Worm (Caenorhabditis elegans) whole organism, L4 larva: ENCODE data around the gene C25D7.9.

ENCODE experiments used
- F49E8.2 ChIP-seq: sonication (generic microtip); optimal IDR thresholded peaks from 2 replicates; lab custom pipeline; 2016; ENCODE audit warnings: missing compliant biosample characterization, mild to moderate bottlenecking, missing genetic modification characterization, borderline replicate concordance
- R02D3.7 ChIP-seq: fragments of 150-350 bp; sonication (generic microtip); optimal IDR thresholded peaks from 3 replicates; lab custom pipeline; 2014; ENCODE audit warnings: missing biosample characterization, missing genetic modification characterization
- T20F7.1 ChIP-seq: fragments of 200-800 bp; sonication (Bioruptor generic); optimal IDR thresholded peaks from 2 replicates; lab custom pipeline; 2018; ENCODE audit warnings: mild to moderate bottlenecking, missing genetic modification characterization, missing compliant biosample characterization
- T26A8.4 ChIP-seq: fragments of 200-800 bp; sonication (Bioruptor generic); IDR thresholded peaks from 2 replicates; pipeline ENCODE4 v1.3.6; 2022; ENCODE audit warnings: missing genetic modification characterization, missing compliant biosample characterization
- Y105C5A.15 ChIP-seq: fragments of 200-800 bp; sonication (Bioruptor generic); IDR thresholded peaks from 2 replicates; pipeline ENCODE4 v1.3.6; 2022; ENCODE audit warnings: missing genetic modification characterization, missing compliant biosample characterization
- Y48G9A.11 ChIP-seq: fragments of 200-800 bp; sonication (Bioruptor generic); IDR thresholded peaks from 2 replicates; pipeline ENCODE4 v1.3.6; 2022; ENCODE audit warnings: missing genetic modification reagents, missing genetic modification characterization, missing compliant biosample characterization
- Y5F2A.4 ChIP-seq: fragments of 200-800 bp; sonication (Bioruptor generic); optimal IDR thresholded peaks from 2 replicates; lab custom pipeline; 2018; ENCODE audit warnings: mild to moderate bottlenecking, missing genetic modification characterization, missing compliant biosample characterization
- Y75B8A.6 ChIP-seq: fragments of 200-800 bp; sonication (Bioruptor generic); IDR thresholded peaks from 2 replicates; pipeline ENCODE4 v1.3.6; 2022; ENCODE audit warnings: missing genetic modification reagents, missing genetic modification characterization, missing compliant biosample characterization
- aha-1 ChIP-seq: fragments of 150-350 bp; peaks from one replicate; lab custom pipeline; 2014; ENCODE audit warnings: missing biosample characterization, missing genetic modification characterization
- attf-4 ChIP-seq: sonication (generic microtip); optimal IDR thresholded peaks from 3 replicates; lab custom pipeline; 2017; ENCODE audit warnings: missing biosample characterization, missing genetic modification characterization
- ceh-20 ChIP-seq: fragments of 200-800 bp; sonication (Bioruptor generic); IDR thresholded peaks from 2 replicates; pipeline ENCODE4 v1.3.6; 2022; ENCODE audit warnings: missing genetic modification reagents, missing genetic modification characterization, missing compliant biosample characterization
- ceh-28 ChIP-seq: fragments of 150-350 bp; optimal IDR thresholded peaks from 2 replicates; lab custom pipeline; 2014; ENCODE audit warnings: missing biosample characterization, missing genetic modification reagents, missing genetic modification characterization
- ceh-44 ChIP-seq: fragments of 200-800 bp; sonication (Bioruptor generic); IDR thresholded peaks from 2 replicates; pipeline ENCODE4 v1.3.6; 2022; ENCODE audit warnings: missing genetic modification reagents, missing genetic modification characterization, missing compliant biosample characterization
- ceh-62 ChIP-seq: sonication (generic microtip); optimal IDR thresholded peaks from 2 replicates; lab custom pipeline; 2017; ENCODE audit warnings: missing biosample characterization, missing genetic modification characterization
- ces-1 ChIP-seq: fragments of 150-350 bp; sonication (generic microtip); optimal IDR thresholded peaks from 4 replicates; lab custom pipeline; 2014; ENCODE audit warnings: missing biosample characterization, missing genetic modification reagents, missing genetic modification characterization
- cey-2 ChIP-seq: sonication (generic microtip); optimal IDR thresholded peaks from 3 replicates; lab custom pipeline; 2017; ENCODE audit warnings: missing genetic modification characterization, mild to moderate bottlenecking, missing compliant biosample characterization, antibody characterized with exemption, borderline replicate concordance; ENCODE audit not compliant: insufficient read depth
- ctbp-1 ChIP-seq: fragments of 200-800 bp; sonication (Bioruptor generic); IDR thresholded peaks from 2 replicates; pipeline ENCODE4 v1.3.6; 2022; ENCODE audit warnings: missing genetic modification reagents, missing genetic modification characterization, missing compliant biosample characterization
- daf-16 ChIP-seq, 3 experiments: sonication (generic microtip); optimal IDR thresholded peaks; 2 replicates each; lab custom pipeline; 2016 to 2017; ENCODE audit warnings: missing genetic modification characterization in 3 of 3, missing genetic modification reagents in 3 of 3, mild to moderate bottlenecking in 2 of 3, missing compliant biosample characterization in 2 of 3, missing biosample characterization in 1 of 3, moderate library complexity in 1 of 3
- daf-8 ChIP-seq: fragments of 200-800 bp; sonication (Bioruptor generic); IDR thresholded peaks from 2 replicates; pipeline ENCODE4 v1.3.6; 2022; ENCODE audit warnings: missing genetic modification characterization, missing compliant biosample characterization
- dpl-1 ChIP-seq: fragments of 150-350 bp; optimal IDR thresholded peaks from 2 replicates; lab custom pipeline; 2014; ENCODE audit warnings: missing biosample characterization, missing genetic modification reagents, missing genetic modification characterization
- fkh-10 ChIP-seq: fragments of 150-350 bp; optimal IDR thresholded peaks from 2 replicates; lab custom pipeline; 2014; ENCODE audit warnings: missing biosample characterization, missing genetic modification reagents, missing genetic modification characterization
- fos-1 ChIP-seq: fragments of 150-350 bp; optimal IDR thresholded peaks from 2 replicates; lab custom pipeline; 2014; ENCODE audit warnings: missing biosample characterization, missing genetic modification characterization
- gei-8 ChIP-seq: fragments of 200-800 bp; sonication (Bioruptor generic); optimal IDR thresholded peaks from 2 replicates; lab custom pipeline; 2018; ENCODE audit warnings: mild to moderate bottlenecking, missing genetic modification characterization, missing compliant biosample characterization
- hlh-30 ChIP-seq: sonication (generic microtip); optimal IDR thresholded peaks from 2 replicates; lab custom pipeline; 2017; ENCODE audit warnings: antibody characterized with exemption, mild to moderate bottlenecking, missing genetic modification characterization, missing compliant biosample characterization; ENCODE audit not compliant: insufficient read depth
- hmg-1.1 ChIP-seq: fragments of 200-800 bp; sonication (Bioruptor generic); IDR thresholded peaks from 2 replicates; pipeline ENCODE4 v1.3.6; 2022; ENCODE audit warnings: missing genetic modification reagents, missing genetic modification characterization, missing compliant biosample characterization
- jun-1 ChIP-seq: fragments of 150-350 bp; optimal IDR thresholded peaks from 2 replicates; lab custom pipeline; 2014; ENCODE audit warnings: missing biosample characterization, missing genetic modification reagents, missing genetic modification characterization
- lsy-2 ChIP-seq, 2 experiments: fragments of 150-350 bp in 1 of 2; sonication (generic microtip) in 1 of 2; optimal IDR thresholded peaks; 2 replicates each; lab custom pipeline; 2014 to 2017; ENCODE audit warnings: missing biosample characterization in 2 of 2, missing genetic modification characterization in 2 of 2
- mep-1 ChIP-seq: fragments of 150-350 bp; sonication (generic microtip); optimal IDR thresholded peaks from 3 replicates; lab custom pipeline; 2014; ENCODE audit warnings: missing biosample characterization, missing genetic modification characterization
- mes-2 ChIP-seq: sonication (generic microtip); optimal IDR thresholded peaks from 2 replicates; lab custom pipeline; 2016; ENCODE audit warnings: missing genotype, mild to moderate bottlenecking, missing genetic modification characterization, missing compliant biosample characterization; ENCODE audit not compliant: poor library complexity, severe bottlenecking
- mxl-2 ChIP-seq: fragments of 200-800 bp; sonication (Bioruptor generic); conservative IDR thresholded peaks from 2 replicates; pipeline ENCODE4 v1.3.6; 2022; ENCODE audit warnings: missing genetic modification reagents, missing genetic modification characterization, missing compliant biosample characterization
- nhr-102 ChIP-seq: sonication (generic microtip); optimal IDR thresholded peaks from 2 replicates; lab custom pipeline; 2016; ENCODE audit warnings: mild to moderate bottlenecking, missing genetic modification characterization, moderate library complexity, missing compliant biosample characterization
- nhr-11 ChIP-seq: fragments of 150-350 bp; optimal IDR thresholded peaks from 2 replicates; lab custom pipeline; 2014; ENCODE audit warnings: missing biosample characterization, missing genetic modification characterization
- nhr-28 ChIP-seq: fragments of 150-350 bp; optimal IDR thresholded peaks from 2 replicates; lab custom pipeline; 2014; ENCODE audit warnings: missing biosample characterization, missing genetic modification characterization
- nhr-6 ChIP-seq: fragments of 150-350 bp; optimal IDR thresholded peaks from 2 replicates; lab custom pipeline; 2014; ENCODE audit warnings: missing biosample characterization, missing genetic modification characterization
- nhr-77 ChIP-seq: fragments of 150-350 bp; optimal IDR thresholded peaks from 2 replicates; lab custom pipeline; 2014; ENCODE audit warnings: missing biosample characterization, missing genetic modification characterization
- php-3 ChIP-seq: fragments of 200-800 bp; sonication (Bioruptor generic); IDR thresholded peaks from 2 replicates; pipeline ENCODE4 v1.3.6; 2022; ENCODE audit warnings: missing genetic modification reagents, missing genetic modification characterization, missing compliant biosample characterization
- pqm-1 ChIP-seq: sonication (generic microtip); optimal IDR thresholded peaks from 2 replicates; lab custom pipeline; 2017; ENCODE audit warnings: missing biosample characterization, missing genetic modification characterization
- rbr-2 ChIP-seq: sonication (generic microtip); optimal IDR thresholded peaks from 2 replicates; lab custom pipeline; 2016; ENCODE audit warnings: missing genotype, missing genetic modification characterization, missing compliant biosample characterization
- saeg-2 ChIP-seq: fragments of 200-800 bp; sonication (Bioruptor generic); IDR thresholded peaks from 2 replicates; pipeline ENCODE4 v1.3.6; 2022; ENCODE audit warnings: missing genetic modification reagents, missing genetic modification characterization, missing compliant biosample characterization
- sdz-12 ChIP-seq: fragments of 200-800 bp; sonication (Bioruptor generic); optimal IDR thresholded peaks from 2 replicates; lab custom pipeline; 2018; ENCODE audit warnings: mild to moderate bottlenecking, missing genetic modification characterization, missing compliant biosample characterization
- skn-1 ChIP-seq: fragments of 150-350 bp; optimal IDR thresholded peaks from 2 replicates; lab custom pipeline; 2014; ENCODE audit warnings: missing biosample characterization, missing genetic modification characterization
- tag-97 ChIP-seq: fragments of 200-800 bp; sonication (Bioruptor generic); IDR thresholded peaks from 2 replicates; pipeline ENCODE4 v1.3.6; 2022; ENCODE audit warnings: missing genetic modification characterization, missing compliant biosample characterization
- tra-1 ChIP-seq: fragments of 200-800 bp; sonication (Bioruptor generic); IDR thresholded peaks from 2 replicates; pipeline ENCODE4 v1.3.6; 2022; ENCODE audit warnings: missing genetic modification reagents, missing genetic modification characterization, missing compliant biosample characterization
- unc-130 ChIP-seq: sonication (generic microtip); optimal IDR thresholded peaks from 2 replicates; lab custom pipeline; 2016; ENCODE audit warnings: missing genetic modification reagents, missing genetic modification characterization, missing compliant biosample characterization
- unc-62 ChIP-seq, 3 experiments: fragments of 150-350 bp in 1 of 3; sonication (generic microtip); optimal IDR thresholded peaks in 2 of 3; peaks in 1 of 3; 1 replicate in 1 of 3; 2 replicates in 2 of 3; lab custom pipeline; 2014 to 2017; ENCODE audit warnings: missing biosample characterization in 3 of 3, missing genetic modification characterization in 3 of 3, missing genetic modification reagents in 3 of 3, missing genotype in 1 of 3
- zip-11 ChIP-seq: fragments of 200-800 bp; sonication (Bioruptor generic); IDR thresholded peaks from 2 replicates; pipeline ENCODE4 v1.3.6; 2022; ENCODE audit warnings: missing genetic modification characterization, missing compliant biosample characterization

Gene C25D7.9

ce11 chrV:15072738-15073137 is 7.8 kb downstream of the C25D7.9 start:
- no peak for TF ChIP-seq lsy-2 (tag; optimal IDR thresholded peaks at IDR 0.05; lab: Kevin White, UChicago)
- TF ChIP-seq Y48G9A.11 (GFP tag; lab: Robert Waterston, UW) = no peak
- no peak for TF ChIP-seq nhr-11 (tag; lab: Kevin White, UChicago)
- no peak for TF ChIP-seq attf-4 (tag; lab: Kevin White, UChicago)
- TF ChIP-seq aha-1 (tag; lab: Kevin White, UChicago) = peak; percentile 71
- no peak for TF ChIP-seq fkh-10

ce11 chrV:15074907-15075306 is 10.0 kb downstream of the C25D7.9 start:
- TF ChIP-seq tag-97 (no peak), nhr-77 (tag; lab: Kevin White, UChicago) (no peak), fkh-10 (peak; percentile 82), R02D3.7 (tag; lab: Kevin White, UChicago) (no peak), hmg-1.1 (GFP tag; lab: Robert Waterston, UW) (peak; percentile 65), zip-11 (no peak), F49E8.2 (tag; lab: Kevin White, UChicago) (no peak), Y75B8A.6 (GFP tag; lab: Robert Waterston, UW) (no peak), daf-16 (GFP tag; optimal IDR thresholded peaks at IDR 0.05; lab: Kevin White, UChicago) (no peak), daf-16 (tag; optimal IDR thresholded peaks at IDR 0.05; lab: Kevin White, UChicago) (no peak), skn-1 (tag; lab: Kevin White, UChicago) (no peak), Y5F2A.4 (GFP tag; lab: Kevin White, UChicago) (no peak), ces-1 (GFP tag; lab: Kevin White, UChicago) (no peak), pqm-1 (tag; lab: Kevin White, UChicago) (no peak), ceh-62 (tag; lab: Kevin White, UChicago) (no peak), fos-1 (tag; lab: Kevin White, UChicago) (no peak), mep-1 (tag; lab: Kevin White, UChicago) (no peak), nhr-28 (no peak), php-3 (GFP tag; lab: Robert Waterston, UW) (no peak), mxl-2 (GFP tag; lab: Robert Waterston, UW) (no peak), Y105C5A.15 (GFP tag; lab: Robert Waterston, UW) (no peak), T20F7.1 (GFP tag; lab: Kevin White, UChicago) (no peak), nhr-6 (tag; lab: Kevin White, UChicago) (no peak), ceh-28 (tag; lab: Kevin White, UChicago) (peak; percentile 35), ceh-20 (GFP tag; lab: Robert Waterston, UW) (no peak), unc-62 (GFP tag; optimal IDR thresholded peaks at IDR 0.05 in 1 of 2; lab: Kevin White, UChicago) (peak in 1 of 2 experiments; percentile 25), unc-62 (tag; optimal IDR thresholded peaks at IDR 0.05; lab: Kevin White, UChicago) (no peak), saeg-2 (GFP tag; lab: Robert Waterston, UW) (no peak), cey-2 (tag; lab: Kevin White, UChicago) (no peak), daf-8 (GFP tag; lab: Robert Waterston, UW) (no peak), gei-8 (no peak), rbr-2 (tag; lab: Kevin White, UChicago) (peak; percentile 43), dpl-1 (GFP tag; lab: Kevin White, UChicago) (no peak), lsy-2 (tag; optimal IDR thresholded peaks at IDR 0.05; lab: Kevin White, UChicago) (peak in 1 of 2 experiments; percentile 32), hlh-30 (tag; lab: Kevin White, UChicago) (no peak), unc-130 (GFP tag; lab: Kevin White, UChicago) (no peak), tra-1 (GFP tag; lab: Robert Waterston, UW) (no peak), jun-1 (tag; lab: Kevin White, UChicago) (no peak), nhr-102 (tag; lab: Kevin White, UChicago) (no peak), aha-1 (tag; lab: Kevin White, UChicago) (peak; percentile 80), ceh-44 (GFP tag; lab: Robert Waterston, UW) (no peak), T26A8.4 (no peak), ctbp-1 (GFP tag; lab: Robert Waterston, UW) (no peak), sdz-12 (GFP tag; lab: Kevin White, UChicago) (no peak), mes-2 (tag; lab: Kevin White, UChicago) (peak; percentile 10)
